Worm (Caenorhabditis elegans): ENCODE results near the gene smi-1.

smi-1 gene

DNA sequence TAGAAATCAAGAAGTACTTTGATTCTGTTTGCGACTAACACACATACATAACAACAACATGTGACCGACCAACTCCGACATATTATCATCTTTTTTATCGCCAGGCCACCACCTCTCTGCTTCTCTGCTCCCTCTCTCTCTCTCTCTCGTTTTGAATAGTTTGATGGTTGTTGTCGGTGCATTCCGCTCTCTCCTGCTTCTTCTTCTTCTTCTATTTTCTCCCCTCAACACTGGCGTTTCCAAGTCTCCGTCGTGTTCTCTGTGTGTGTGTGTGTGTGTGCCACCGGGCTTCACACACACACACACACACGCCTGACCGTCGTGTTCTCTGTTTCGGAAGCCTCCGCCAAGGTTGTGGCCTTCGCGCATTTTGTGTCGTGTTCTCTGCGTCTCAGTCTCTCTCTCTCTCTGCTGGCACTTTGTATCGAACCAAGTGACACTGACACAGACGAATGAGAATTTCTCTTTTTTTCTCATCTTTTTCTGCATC lies 46.9 kb downstream of the smi-1 start:
- TF ChIP-seq him-1 (tag; optimal IDR thresholded peaks at IDR 0.05), result peak; percentile 79
- TF ChIP-seq W03F9.2 (tag; optimal IDR thresholded peaks at IDR 0.05), result peak; percentile 58
- TF ChIP-seq dao-5 (tag; optimal IDR thresholded peaks at IDR 0.05), result no peak

DNA sequence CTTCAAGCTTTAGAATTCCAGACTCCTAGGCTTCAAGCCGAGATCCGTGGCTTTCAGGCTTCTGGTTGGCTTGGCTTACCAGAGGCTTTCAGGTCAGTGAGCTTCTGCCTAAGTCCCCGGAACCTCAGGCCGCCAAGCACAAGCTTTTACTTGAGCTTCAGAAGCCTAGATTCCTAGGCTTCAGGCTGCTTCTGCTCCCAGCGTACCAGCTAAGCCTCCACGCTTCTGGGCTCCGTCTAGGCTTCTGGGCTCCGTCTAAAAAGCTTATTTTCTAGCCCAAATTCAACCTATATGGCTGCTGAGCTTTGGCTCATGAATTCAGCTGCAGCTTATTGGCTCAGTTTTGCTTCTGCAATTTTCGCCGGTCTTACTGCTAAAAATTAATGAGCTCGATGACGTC lies 47.6 kb downstream of the smi-1 start:
- TF ChIP-seq dao-5 (tag; optimal IDR thresholded peaks at IDR 0.05) (no peak), W03F9.2 (tag; optimal IDR thresholded peaks at IDR 0.05) (no peak), him-1 (tag; optimal IDR thresholded peaks at IDR 0.05) (no peak)

DNA sequence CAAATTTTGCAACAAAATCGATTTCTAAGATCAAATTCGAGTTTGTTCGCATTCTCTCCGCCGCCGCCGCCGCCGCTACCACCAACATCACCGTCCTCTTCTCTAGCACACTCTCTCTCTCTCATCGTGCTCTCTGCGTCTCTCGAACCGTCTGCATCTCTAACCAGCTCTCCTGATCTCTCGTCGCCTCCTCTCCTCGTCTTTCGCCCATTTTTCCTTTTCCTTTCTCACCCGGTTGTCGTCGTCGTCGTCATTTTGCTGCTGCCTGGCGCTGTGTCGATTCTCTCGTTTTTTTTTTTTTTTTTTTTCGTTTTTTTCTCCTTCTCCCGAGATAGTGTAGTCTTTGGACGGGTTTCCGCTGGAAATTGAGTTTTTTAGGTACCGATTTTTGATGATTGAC lies 48.3 kb downstream of the smi-1 start:
- peak; percentile 16 for TF ChIP-seq W03F9.2 (tag; optimal IDR thresholded peaks at IDR 0.05)
- TF ChIP-seq dao-5 (tag; optimal IDR thresholded peaks at IDR 0.05), result no peak
- peak; percentile 2 for TF ChIP-seq him-1 (tag; optimal IDR thresholded peaks at IDR 0.05)

DNA sequence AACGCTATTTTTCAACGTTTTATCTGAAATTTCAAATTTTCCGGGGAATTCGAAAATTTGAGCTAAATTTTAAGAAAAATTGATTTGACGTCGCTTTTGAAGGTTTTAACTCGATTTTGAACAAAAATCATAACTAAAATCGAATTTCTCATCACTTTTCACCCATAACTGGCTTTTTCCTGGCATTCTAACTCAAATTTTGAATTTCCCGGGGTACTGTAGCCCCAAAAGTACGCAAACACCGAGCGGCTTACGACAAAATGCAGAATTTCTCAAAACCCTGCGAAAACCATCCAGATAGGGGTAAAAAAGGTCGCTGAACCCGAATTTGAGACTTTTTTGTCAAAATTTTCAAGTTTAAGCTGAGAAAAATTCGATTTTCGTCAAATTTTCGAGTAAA lies 49.1 kb downstream of the smi-1 start:
- TF ChIP-seq him-1 (tag; optimal IDR thresholded peaks at IDR 0.05), result no peak
- TF ChIP-seq W03F9.2 (tag; optimal IDR thresholded peaks at IDR 0.05), result no peak
- no peak for TF ChIP-seq dao-5 (tag; optimal IDR thresholded peaks at IDR 0.05)

DNA sequence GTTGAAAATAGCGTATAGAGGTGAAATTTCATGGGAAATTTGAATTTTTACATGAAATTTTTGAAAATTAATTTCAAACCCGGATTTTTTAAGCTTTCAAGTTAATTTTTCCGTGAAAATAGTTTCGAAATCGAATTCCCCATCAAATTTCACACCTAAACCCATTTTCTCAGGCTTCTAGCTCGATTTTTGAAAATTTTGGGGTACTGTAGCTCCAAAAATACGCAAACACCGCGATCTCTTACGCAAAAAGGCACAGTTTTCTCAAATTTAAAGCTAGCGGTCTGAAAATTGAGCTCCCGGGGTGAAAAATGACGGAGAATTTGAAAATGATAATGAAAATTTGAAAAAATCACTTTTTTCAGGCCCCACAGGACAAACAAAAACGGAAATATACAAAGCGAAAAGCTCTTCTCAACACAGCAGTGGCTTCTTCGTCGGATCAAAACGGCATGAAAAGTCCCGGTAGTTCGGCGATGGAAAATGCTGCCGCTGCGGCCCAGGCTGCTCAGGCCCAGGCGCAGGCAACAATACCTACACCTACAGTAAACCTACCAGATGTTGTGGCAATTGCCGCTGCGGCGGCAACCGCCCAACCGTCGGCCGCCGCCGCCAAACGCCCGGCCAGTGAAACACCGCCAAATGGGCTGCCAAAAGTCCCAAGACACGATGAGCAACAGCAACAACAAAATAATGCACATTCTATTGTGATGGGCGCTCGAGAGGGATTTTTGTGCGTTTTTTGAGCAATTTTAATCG lies 50.8 kb downstream of the smi-1 start:
- TF ChIP-seq him-1 (tag; optimal IDR thresholded peaks at IDR 0.05), result no peak
- TF ChIP-seq W03F9.2 (tag; optimal IDR thresholded peaks at IDR 0.05), result no peak
- no peak for TF ChIP-seq dao-5 (tag; optimal IDR thresholded peaks at IDR 0.05)

Data from whole organism, L4/young adult.